Fruit fly (Drosophila melanogaster) whole organism, embryonic: ENCODE data around the gene UGP.

Experiments used
- Antp ChIP-seq: fragments of 200-800 bp; sonication (Bioruptor generic); optimal IDR thresholded peaks from 3 replicates; lab custom pipeline; 2016; ENCODE audit warnings: missing biosample characterization, missing genetic modification characterization
- Atf3 ChIP-seq: fragments of 200-800 bp; sonication (Bioruptor generic); optimal IDR thresholded peaks from 3 replicates; lab custom pipeline; 2016; ENCODE audit warnings: missing biosample characterization, missing genetic modification characterization
- BtbVII ChIP-seq: fragments of 200-800 bp; sonication (Bioruptor generic); optimal IDR thresholded peaks from 3 replicates; lab custom pipeline; 2017; ENCODE audit warnings: missing biosample characterization, mild to moderate bottlenecking, missing genetic modification characterization
- CG11247 ChIP-seq: fragments of 200-800 bp; sonication (Bioruptor generic); IDR thresholded peaks from 2 replicates; pipeline ENCODE4 v1.3.6; 2022; ENCODE audit warnings: missing biosample characterization, missing genetic modification characterization
- CG12391 ChIP-seq: fragments of 200-800 bp; sonication (Bioruptor generic); optimal IDR thresholded peaks from 3 replicates; lab custom pipeline; 2018; ENCODE audit warnings: missing biosample characterization, mild to moderate bottlenecking, missing genetic modification characterization, moderate library complexity
- CG12659 ChIP-seq: fragments of 200-800 bp; sonication (Bioruptor generic); optimal IDR thresholded peaks from 3 replicates; lab custom pipeline; 2017; ENCODE audit warnings: mild to moderate bottlenecking, missing biosample characterization, missing genetic modification reagents, missing genetic modification characterization
- CG12942 ChIP-seq: fragments of 200-800 bp; sonication (Bioruptor generic); optimal IDR thresholded peaks from 3 replicates; lab custom pipeline; 2016; ENCODE audit warnings: missing biosample characterization, missing genetic modification characterization
- CG14441 ChIP-seq: fragments of 200-800 bp; sonication (Bioruptor generic); IDR thresholded peaks from 2 replicates; pipeline ENCODE4 v1.3.6; 2022; ENCODE audit warnings: missing biosample characterization, missing genetic modification characterization
- CG15479 ChIP-seq: fragments of 200-800 bp; sonication (Bioruptor generic); optimal IDR thresholded peaks from 3 replicates; lab custom pipeline; 2019; ENCODE audit warnings: missing biosample characterization, mild to moderate bottlenecking, missing genetic modification characterization, moderate library complexity
- CG1603 ChIP-seq: fragments of 200-800 bp; sonication (Bioruptor generic); optimal IDR thresholded peaks from 2 replicates; lab custom pipeline; 2019; ENCODE audit warnings: missing biosample characterization, mild to moderate bottlenecking, missing genetic modification characterization, moderate library complexity
- CG1792 ChIP-seq: fragments of 200-800 bp; sonication (Bioruptor generic); optimal IDR thresholded peaks from 2 replicates; lab custom pipeline; 2016; ENCODE audit warnings: missing biosample characterization, missing genetic modification characterization
- CG2199 ChIP-seq: fragments of 200-800 bp; sonication (Bioruptor generic); IDR thresholded peaks from 3 replicates; pipeline ENCODE4 v1.3.6; 2022; ENCODE audit warnings: missing biosample characterization, missing genetic modification characterization
- CG2712 ChIP-seq: fragments of 200-800 bp; optimal IDR thresholded peaks from 3 replicates; lab custom pipeline; 2019; ENCODE audit warnings: missing biosample characterization, mild to moderate bottlenecking, missing genetic modification characterization, moderate library complexity
- CG32767 ChIP-seq: fragments of 200-800 bp; sonication (Bioruptor generic); IDR thresholded peaks from 2 replicates; pipeline ENCODE4 v1.3.6; 2022; ENCODE audit warnings: missing biosample characterization, missing genetic modification characterization
- CG34224 ChIP-seq: fragments of 200-800 bp; sonication (Bioruptor generic); IDR thresholded peaks from 3 replicates; pipeline ENCODE4 v1.3.6; 2022; ENCODE audit warnings: missing biosample characterization, missing genetic modification characterization; ENCODE audit not compliant: partially characterized antibody
- CG34422 ChIP-seq: fragments of 200-800 bp; sonication (Bioruptor generic); IDR thresholded peaks from 3 replicates; pipeline ENCODE4 v1.3.6; 2022; ENCODE audit warnings: missing biosample characterization, missing genetic modification characterization
- CG7987 ChIP-seq: fragments of 200-800 bp; sonication (Bioruptor generic); optimal IDR thresholded peaks from 2 replicates; lab custom pipeline; 2018; ENCODE audit warnings: missing biosample characterization, mild to moderate bottlenecking, missing genetic modification characterization, moderate library complexity
- CG8290 ChIP-seq, 3 experiments: fragments of 200-800 bp; sonication (Bioruptor generic); optimal IDR thresholded peaks; 2 replicates each; lab custom pipeline; 2016 to 2019; ENCODE audit warnings: missing biosample characterization in 3 of 3, missing genetic modification characterization in 3 of 3, mild to moderate bottlenecking in 2 of 3, moderate library complexity in 1 of 3
- CG9727 ChIP-seq: fragments of 200-800 bp; sonication (Bioruptor generic); optimal IDR thresholded peaks from 3 replicates; lab custom pipeline; 2017; ENCODE audit warnings: missing biosample characterization, mild to moderate bottlenecking, missing genetic modification characterization
- CG9876 ChIP-seq: fragments of 200-800 bp; sonication (Bioruptor generic); optimal IDR thresholded peaks from 2 replicates; lab custom pipeline; 2016; ENCODE audit warnings: missing biosample characterization, missing genetic modification characterization
- D ChIP-seq, 2 experiments: fragments of 200-800 bp in 1 of 2; fragments of >200 bp in 1 of 2; sonication (Bioruptor generic) in 1 of 2; optimal IDR thresholded peaks; 2 replicates in 1 of 2; 3 replicates in 1 of 2; lab custom pipeline; 2017; ENCODE audit warnings: mild to moderate bottlenecking in 1 of 2, missing biosample characterization in 1 of 2, missing genetic modification characterization in 1 of 2, missing genetic modification reagents in 1 of 2
- Dll ChIP-seq: fragments of 200-800 bp; sonication (Bioruptor generic); IDR thresholded peaks from 4 replicates; pipeline ENCODE4 v1.3.6; 2022; ENCODE audit warnings: missing biosample characterization, missing genetic modification characterization; ENCODE audit not compliant: partially characterized antibody
- H2.0 ChIP-seq: fragments of 200-800 bp; sonication (Bioruptor generic); IDR thresholded peaks from 2 replicates; pipeline ENCODE4 v1.3.6; 2022; ENCODE audit warnings: missing biosample characterization, missing genetic modification characterization
- Lhr ChIP-seq: fragments of 200-800 bp; sonication (Bioruptor generic); optimal IDR thresholded peaks from 3 replicates; lab custom pipeline; 2017; ENCODE audit warnings: mild to moderate bottlenecking, missing biosample characterization, missing genetic modification reagents, missing genetic modification characterization
- Max ChIP-seq: fragments of 200-800 bp; sonication (Bioruptor generic); optimal IDR thresholded peaks from 2 replicates; lab custom pipeline; 2016; ENCODE audit warnings: missing biosample characterization, mild to moderate bottlenecking, missing genetic modification characterization
- Nf-YA ChIP-seq: fragments of 200-800 bp; sonication (Bioruptor generic); IDR thresholded peaks from 2 replicates; pipeline ENCODE4 v1.3.6; 2022; ENCODE audit warnings: missing biosample characterization, missing genetic modification characterization
- Nf-YC ChIP-seq: fragments of 200-800 bp; optimal IDR thresholded peaks from 3 replicates; lab custom pipeline; 2019; ENCODE audit warnings: missing biosample characterization, mild to moderate bottlenecking, missing genetic modification characterization, moderate library complexity
- Opbp ChIP-seq: fragments of 200-800 bp; sonication (Bioruptor generic); IDR thresholded peaks from 3 replicates; pipeline ENCODE4 v1.3.6; 2022; ENCODE audit warnings: missing biosample characterization, missing genetic modification characterization; ENCODE audit not compliant: partially characterized antibody
- Sin3A ChIP-seq: fragments of >200 bp; optimal IDR thresholded peaks from 2 replicates; lab custom pipeline; 2018
- Sox102F ChIP-seq: fragments of 200-800 bp; sonication (Bioruptor generic); optimal IDR thresholded peaks from 2 replicates; lab custom pipeline; 2018; ENCODE audit warnings: missing biosample characterization, mild to moderate bottlenecking, missing genetic modification characterization, moderate library complexity
- Taf1 ChIP-seq: fragments of 200-800 bp; sonication (Bioruptor generic); IDR thresholded peaks from 2 replicates; pipeline ENCODE4 v1.3.6; 2022; ENCODE audit warnings: missing biosample characterization, missing genetic modification characterization
- YL-1 ChIP-seq: fragments of 200-800 bp; sonication (Bioruptor generic); optimal IDR thresholded peaks from 3 replicates; lab custom pipeline; 2017; ENCODE audit warnings: missing biosample characterization, mild to moderate bottlenecking, missing genetic modification characterization
- bbx ChIP-seq: fragments of 200-800 bp; sonication (Bioruptor generic); IDR thresholded peaks from 2 replicates; pipeline ENCODE4 v1.3.6; 2022; ENCODE audit warnings: missing biosample characterization, missing genetic modification characterization; ENCODE audit not compliant: partially characterized antibody
- chm ChIP-seq: fragments of 200-800 bp; sonication (Bioruptor generic); IDR thresholded peaks from 2 replicates; pipeline ENCODE4 v1.3.6; 2022; ENCODE audit warnings: missing biosample characterization, missing genetic modification characterization
- cwo ChIP-seq: fragments of 200-800 bp; sonication (Bioruptor generic); optimal IDR thresholded peaks from 3 replicates; lab custom pipeline; 2017; ENCODE audit warnings: missing biosample characterization, missing genetic modification characterization, mild to moderate bottlenecking, moderate library complexity, missing genetic modification reagents
- dan ChIP-seq: fragments of 200-800 bp; sonication (Bioruptor generic); IDR thresholded peaks from 2 replicates; pipeline ENCODE4 v1.3.6; 2022; ENCODE audit warnings: missing biosample characterization, missing genetic modification characterization
- dm ChIP-seq: fragments of 200-800 bp; sonication (Bioruptor generic); optimal IDR thresholded peaks from 3 replicates; lab custom pipeline; 2016; ENCODE audit warnings: missing biosample characterization, missing genetic modification characterization
- dpn ChIP-seq, 2 experiments: fragments of 200-800 bp; sonication (Bioruptor generic); optimal IDR thresholded peaks; 3 replicates each; lab custom pipeline; 2016; ENCODE audit warnings: missing biosample characterization in 2 of 2, missing genetic modification characterization in 2 of 2
- grn ChIP-seq: fragments of 200-800 bp; sonication (Bioruptor generic); optimal IDR thresholded peaks from 3 replicates; lab custom pipeline; 2017; ENCODE audit warnings: missing biosample characterization, missing genetic modification characterization
- gro ChIP-seq: fragments of 200-800 bp; sonication (Bioruptor generic); optimal IDR thresholded peaks from 2 replicates; lab custom pipeline; 2016; ENCODE audit warnings: missing biosample characterization, missing genetic modification characterization
- insv ChIP-seq, 2 experiments: fragments of 200-800 bp; sonication (Bioruptor generic); optimal IDR thresholded peaks; 3 replicates each; lab custom pipeline; 2016 to 2018; ENCODE audit warnings: missing biosample characterization in 2 of 2, missing genetic modification characterization in 2 of 2
- inv ChIP-seq: fragments of 200-800 bp; sonication (Bioruptor generic); IDR thresholded peaks from 2 replicates; pipeline ENCODE4 v1.3.6; 2022; ENCODE audit warnings: missing biosample characterization, missing genetic modification characterization; ENCODE audit not compliant: partially characterized antibody
- lab ChIP-seq: fragments of 200-800 bp; sonication (Bioruptor generic); optimal IDR thresholded peaks from 3 replicates; lab custom pipeline; 2017; ENCODE audit warnings: missing biosample characterization, missing genetic modification characterization, mild to moderate bottlenecking, moderate library complexity, missing genetic modification reagents
- nom ChIP-seq: fragments of 200-800 bp; sonication (Bioruptor generic); optimal IDR thresholded peaks from 2 replicates; lab custom pipeline; 2017; ENCODE audit warnings: missing biosample characterization, missing genetic modification characterization, mild to moderate bottlenecking, moderate library complexity, missing genetic modification reagents
- stc ChIP-seq: fragments of 200-800 bp; sonication (Bioruptor generic); IDR thresholded peaks from 2 replicates; pipeline ENCODE4 v1.3.6; 2022; ENCODE audit warnings: missing biosample characterization, missing genetic modification characterization
- unc-4 ChIP-seq: fragments of 200-800 bp; sonication (Bioruptor generic); IDR thresholded peaks from 2 replicates; pipeline ENCODE4 v1.3.6; 2022; ENCODE audit warnings: missing biosample characterization, missing genetic modification characterization; ENCODE audit not compliant: partially characterized antibody
- zfh2 ChIP-seq: fragments of 200-800 bp; sonication (Bioruptor generic); optimal IDR thresholded peaks from 2 replicates; lab custom pipeline; 2016; ENCODE audit warnings: missing biosample characterization, missing genetic modification characterization

Gene UGP

DNA sequence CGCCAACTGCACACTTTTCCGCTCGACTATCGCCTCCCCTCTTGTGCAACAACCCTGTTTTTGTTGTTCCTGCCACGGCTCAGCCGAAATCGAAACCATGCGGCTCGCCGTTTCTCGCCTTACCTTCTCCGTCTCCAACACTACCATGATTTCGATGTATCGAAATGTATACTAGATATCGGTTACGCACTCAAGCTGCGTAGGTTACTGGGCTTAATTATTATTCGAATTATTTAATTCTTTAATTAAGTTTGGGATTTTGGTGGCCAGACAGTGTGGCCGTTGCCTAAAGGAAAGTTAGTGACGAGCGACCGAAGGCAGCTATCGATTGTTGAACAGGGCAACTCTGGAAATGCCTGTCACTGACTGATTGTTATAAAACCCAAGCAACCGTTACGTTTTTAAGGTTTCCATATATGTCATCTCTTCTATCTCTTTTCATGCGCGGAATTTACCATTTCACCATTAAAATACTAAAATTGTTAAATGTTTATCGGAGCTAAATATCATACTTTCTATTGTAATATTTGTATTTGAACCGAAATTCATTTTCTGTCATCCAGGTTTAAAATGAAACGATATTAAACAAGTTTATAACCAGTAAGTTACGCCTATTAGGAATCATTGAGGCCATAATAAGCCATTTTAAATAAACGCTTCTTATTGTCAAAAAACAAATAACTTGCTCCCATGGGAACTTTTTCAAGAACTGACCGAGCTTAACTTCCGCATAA is 43.6 kb upstream of the UGP start, which contains the start of gene eIF4E1 (continued):
- TF ChIP-seq CG8290 (GFP tag; optimal IDR thresholded peaks at IDR 0.05; lab: Kevin White, UChicago) (peak; percentile 30), CG8290 (tag; optimal IDR thresholded peaks at IDR 0.05; lab: Kevin White, UChicago) (peak in 1 of 2 experiments; percentile 55), nom (GFP tag; lab: Kevin White, UChicago) (no peak), stc (GFP tag; lab: Robert Waterston, UW) (peak; percentile 4; the same call in 1 of the 2 replicates), CG1792 (peak; percentile 28), CG9876 (GFP tag; lab: Kevin White, UChicago) (peak; percentile 5), insv (GFP tag; optimal IDR thresholded peaks at IDR 0.05; lab: Kevin White, UChicago) (no peak), D (optimal IDR thresholded peaks at IDR 0.05; lab: Kevin White, UChicago) (no peak), D (GFP tag; optimal IDR thresholded peaks at IDR 0.05; lab: Kevin White, UChicago) (no peak), CG7987 (peak; percentile 24), CG12659 (GFP tag; lab: Kevin White, UChicago) (peak; percentile 77), Atf3 (GFP tag; lab: Kevin White, UChicago) (no peak), Nf-YA (GFP tag; lab: Robert Waterston, UW) (0 out of 2 replicates have a peak, but pooled peaks have one; percentile 5), CG12391 (tag; lab: Kevin White, UChicago) (peak; percentile 38), dpn (GFP tag; optimal IDR thresholded peaks at IDR 0.05; lab: Kevin White, UChicago) (peak in 1 of 2 experiments; percentile 62), CG12942 (no peak), CG11247 (peak; percentile 43), Taf1 (no peak), lab (GFP tag; lab: Kevin White, UChicago) (no peak), chm (GFP tag; lab: Robert Waterston, UW) (no peak), Max (peak; percentile 60), zfh2 (GFP tag; lab: Kevin White, UChicago) (peak; percentile 16), YL-1 (peak; percentile 61), H2.0 (no peak), BtbVII (GFP tag; lab: Kevin White, UChicago) (no peak), Sox102F (no peak), CG2199 (GFP tag; lab: Robert Waterston, UW) (peak; percentile 84; the same call in 2 of the 3 replicates), CG15479 (GFP tag; lab: Kevin White, UChicago) (peak; percentile 73), gro (GFP tag; lab: Kevin White, UChicago) (peak; percentile 32), Lhr (GFP tag; lab: Kevin White, UChicago) (peak; percentile 79), CG9727 (GFP tag; lab: Kevin White, UChicago) (no peak), unc-4 (GFP tag; lab: Robert Waterston, UW) (peak; percentile 74), CG14441 (no peak), cwo (GFP tag; lab: Kevin White, UChicago) (no peak), CG34422 (GFP tag; lab: Robert Waterston, UW) (peak; percentile 57; the same call in 2 of the 3 replicates), CG34224 (peak; percentile 58), grn (peak; percentile 7), CG2712 (tag; lab: Kevin White, UChicago) (peak; percentile 53), bbx (GFP tag; lab: Robert Waterston, UW) (peak; percentile 85), Nf-YC (tag; lab: Kevin White, UChicago) (peak; percentile 47), Antp (GFP tag; lab: Kevin White, UChicago) (peak; percentile 24), CG32767 (GFP tag; lab: Robert Waterston, UW) (no peak), Opbp (GFP tag; lab: Robert Waterston, UW) (peak; percentile 81), Dll (GFP tag; lab: Robert Waterston, UW) (peak; percentile 72), inv (GFP tag; lab: Robert Waterston, UW) (peak; percentile 81), CG1603 (tag; lab: Kevin White, UChicago) (peak; percentile 80), dm (GFP tag; lab: Kevin White, UChicago) (peak; percentile 61), dan (GFP tag; lab: Robert Waterston, UW) (no peak), Sin3A (lab: Kevin White, UChicago) (peak; percentile 89)
